Fruit fly (Drosophila melanogaster) whole organism, embryonic: ENCODE results near the gene CG31467.

Source experiments
- BEAF-32 ChIP-seq: fragments of 200-800 bp; sonication (Bioruptor generic); optimal IDR thresholded peaks from 3 replicates; lab custom pipeline; 2017; ENCODE audit warnings: missing biosample characterization, missing genetic modification characterization, mild to moderate bottlenecking, moderate library complexity, missing genetic modification reagents
- Blimp-1 ChIP-seq: fragments of 200-800 bp; sonication (Bioruptor generic); optimal IDR thresholded peaks from 3 replicates; lab custom pipeline; 2018; ENCODE audit warnings: missing biosample characterization, missing genetic modification characterization, mild to moderate bottlenecking, moderate library complexity, missing genetic modification reagents
- CG10267 ChIP-seq: fragments of 200-800 bp; sonication (Bioruptor generic); optimal IDR thresholded peaks from 2 replicates; lab custom pipeline; 2018; ENCODE audit warnings: missing biosample characterization, mild to moderate bottlenecking, missing genetic modification characterization, moderate library complexity
- CG11085 ChIP-seq: fragments of 200-800 bp; sonication (Bioruptor generic); IDR thresholded peaks from 2 replicates; pipeline ENCODE4 v1.3.6; 2022; ENCODE audit warnings: missing biosample characterization, missing genetic modification characterization
- CG11247 ChIP-seq: fragments of 200-800 bp; sonication (Bioruptor generic); IDR thresholded peaks from 2 replicates; pipeline ENCODE4 v1.3.6; 2022; ENCODE audit warnings: missing biosample characterization, missing genetic modification characterization
- CG12155 ChIP-seq: fragments of 200-800 bp; sonication (Bioruptor generic); optimal IDR thresholded peaks from 3 replicates; lab custom pipeline; 2016; ENCODE audit warnings: missing biosample characterization, missing genetic modification characterization
- CG1233 ChIP-seq: fragments of 200-800 bp; sonication (Bioruptor generic); optimal IDR thresholded peaks from 4 replicates; lab custom pipeline; 2018; ENCODE audit warnings: missing biosample characterization, mild to moderate bottlenecking, missing genetic modification characterization
- CG12391 ChIP-seq: fragments of 200-800 bp; sonication (Bioruptor generic); optimal IDR thresholded peaks from 3 replicates; lab custom pipeline; 2018; ENCODE audit warnings: missing biosample characterization, mild to moderate bottlenecking, missing genetic modification characterization, moderate library complexity
- CG13296 ChIP-seq: fragments of 200-800 bp; sonication (Bioruptor generic); optimal IDR thresholded peaks from 3 replicates; lab custom pipeline; 2018; ENCODE audit warnings: missing biosample characterization, mild to moderate bottlenecking, missing genetic modification characterization
- CG13775 ChIP-seq: fragments of 200-800 bp; sonication (Bioruptor generic); optimal IDR thresholded peaks from 3 replicates; lab custom pipeline; 2017; ENCODE audit warnings: missing biosample characterization, mild to moderate bottlenecking, missing genetic modification characterization
- CG14710 ChIP-seq: fragments of 200-800 bp; sonication (Bioruptor generic); optimal IDR thresholded peaks from 3 replicates; lab custom pipeline; 2019; ENCODE audit warnings: missing biosample characterization, mild to moderate bottlenecking, missing genetic modification characterization, moderate library complexity
- CG1529 ChIP-seq: fragments of 200-800 bp; sonication (Bioruptor generic); optimal IDR thresholded peaks from 3 replicates; lab custom pipeline; 2018; ENCODE audit warnings: missing biosample characterization, missing genetic modification characterization
- CG15514 ChIP-seq: fragments of 200-800 bp; sonication (Bioruptor generic); optimal IDR thresholded peaks from 3 replicates; lab custom pipeline; 2017; ENCODE audit warnings: missing biosample characterization, missing genetic modification characterization, mild to moderate bottlenecking, moderate library complexity, missing genetic modification reagents
- CG1603 ChIP-seq: fragments of 200-800 bp; sonication (Bioruptor generic); optimal IDR thresholded peaks from 2 replicates; lab custom pipeline; 2019; ENCODE audit warnings: missing biosample characterization, mild to moderate bottlenecking, missing genetic modification characterization, moderate library complexity
- CG1647 ChIP-seq: fragments of 200-800 bp; sonication (Bioruptor generic); optimal IDR thresholded peaks from 3 replicates; lab custom pipeline; 2016; ENCODE audit warnings: missing biosample characterization, missing genetic modification characterization
- CG17359 ChIP-seq: fragments of 200-800 bp; sonication (Bioruptor generic); optimal IDR thresholded peaks from 3 replicates; lab custom pipeline; 2018; ENCODE audit warnings: missing biosample characterization, mild to moderate bottlenecking, missing genetic modification characterization, moderate library complexity
- CG30403 ChIP-seq: fragments of 200-800 bp; sonication (Bioruptor generic); optimal IDR thresholded peaks from 3 replicates; lab custom pipeline; 2016; ENCODE audit warnings: missing biosample characterization, missing genetic modification characterization
- CG32532 ChIP-seq: fragments of 200-800 bp; sonication (Bioruptor generic); IDR thresholded peaks from 2 replicates; pipeline ENCODE4 v1.3.6; 2022; ENCODE audit warnings: missing biosample characterization, missing genetic modification characterization
- CG8281 ChIP-seq: fragments of 200-800 bp; sonication (Bioruptor generic); optimal IDR thresholded peaks from 2 replicates; lab custom pipeline; 2018; ENCODE audit warnings: missing biosample characterization, mild to moderate bottlenecking, missing genetic modification characterization, moderate library complexity
- CG8290 ChIP-seq, 3 experiments: fragments of 200-800 bp; sonication (Bioruptor generic); optimal IDR thresholded peaks; 2 replicates each; lab custom pipeline; 2016 to 2019; ENCODE audit warnings: missing biosample characterization in 3 of 3, missing genetic modification characterization in 3 of 3, mild to moderate bottlenecking in 2 of 3, moderate library complexity in 1 of 3
- CG8478 ChIP-seq: fragments of >200 bp; optimal IDR thresholded peaks from 2 replicates; lab custom pipeline; 2018
- CG9817 ChIP-seq: fragments of 200-800 bp; sonication (Bioruptor generic); optimal IDR thresholded peaks from 2 replicates; lab custom pipeline; 2018; ENCODE audit warnings: missing biosample characterization, mild to moderate bottlenecking, missing genetic modification characterization, moderate library complexity
- CoRest ChIP-seq: fragments of 200-800 bp; sonication (Bioruptor generic); optimal IDR thresholded peaks from 3 replicates; lab custom pipeline; 2018; ENCODE audit warnings: missing biosample characterization, mild to moderate bottlenecking, missing genetic modification characterization, moderate library complexity
- D19A ChIP-seq: fragments of 200-800 bp; optimal IDR thresholded peaks from 3 replicates; lab custom pipeline; 2019; ENCODE audit warnings: missing biosample characterization, mild to moderate bottlenecking, missing genetic modification characterization, moderate library complexity
- Fer1 ChIP-seq: fragments of 200-800 bp; sonication (Bioruptor generic); optimal IDR thresholded peaks from 2 replicates; lab custom pipeline; 2017; ENCODE audit warnings: missing biosample characterization, mild to moderate bottlenecking, missing genetic modification characterization
- GATAe ChIP-seq: fragments of 200-800 bp; sonication (Bioruptor generic); conservative IDR thresholded peaks from 2 replicates; pipeline ENCODE4 v1.3.6; 2022; ENCODE audit warnings: missing biosample characterization, missing genetic modification characterization
- H15 ChIP-seq: fragments of 200-800 bp; sonication (Bioruptor generic); IDR thresholded peaks from 3 replicates; pipeline ENCODE4 v1.3.6; 2022; ENCODE audit warnings: missing biosample characterization, missing genetic modification characterization
- HHEX ChIP-seq: fragments of 200-800 bp; sonication (Bioruptor generic); optimal IDR thresholded peaks from 3 replicates; lab custom pipeline; 2017; ENCODE audit warnings: missing biosample characterization, mild to moderate bottlenecking, missing genetic modification characterization, missing genetic modification reagents
- Hmr ChIP-seq: fragments of 200-800 bp; sonication (Bioruptor generic); optimal IDR thresholded peaks from 3 replicates; lab custom pipeline; 2017; ENCODE audit warnings: mild to moderate bottlenecking, missing biosample characterization, missing genetic modification reagents, missing genetic modification characterization
- Hr3 ChIP-seq: fragments of 200-800 bp; sonication (Bioruptor generic); optimal IDR thresholded peaks from 3 replicates; lab custom pipeline; 2016; ENCODE audit warnings: missing biosample characterization, missing genetic modification characterization
- Hr51 ChIP-seq, 2 experiments: fragments of 200-800 bp; sonication (Bioruptor generic); optimal IDR thresholded peaks; 2 replicates in 1 of 2; 3 replicates in 1 of 2; lab custom pipeline; 2016 to 2018; ENCODE audit warnings: missing biosample characterization in 2 of 2, missing genetic modification characterization in 2 of 2, mild to moderate bottlenecking in 1 of 2, moderate library complexity in 1 of 2
- Mes4 ChIP-seq: fragments of 200-800 bp; sonication (Bioruptor generic); optimal IDR thresholded peaks from 2 replicates; lab custom pipeline; 2016; ENCODE audit warnings: missing biosample characterization, missing genetic modification characterization
- NFAT ChIP-seq: fragments of 200-800 bp; sonication (Bioruptor generic); IDR thresholded peaks from 2 replicates; pipeline ENCODE4 v1.3.6; 2022; ENCODE audit warnings: missing biosample characterization, missing genetic modification characterization
- Rfx ChIP-seq: fragments of 200-800 bp; sonication (Bioruptor generic); IDR thresholded peaks from 2 replicates; pipeline ENCODE4 v1.3.6; 2022; ENCODE audit warnings: missing biosample characterization, missing genetic modification characterization
- ara ChIP-seq: fragments of 200-800 bp; sonication (Bioruptor generic); IDR thresholded peaks from 2 replicates; pipeline ENCODE4 v1.3.6; 2022; ENCODE audit warnings: missing biosample characterization, missing genetic modification characterization
- bab2 ChIP-seq: fragments of 200-800 bp; sonication (Bioruptor generic); optimal IDR thresholded peaks from 2 replicates; lab custom pipeline; 2016; ENCODE audit warnings: missing biosample characterization, missing genetic modification characterization
- gem ChIP-seq: fragments of 200-800 bp; sonication (Bioruptor generic); optimal IDR thresholded peaks from 2 replicates; lab custom pipeline; 2019; ENCODE audit warnings: missing biosample characterization, mild to moderate bottlenecking, missing genetic modification characterization, moderate library complexity
- gfzf ChIP-seq: fragments of 200-800 bp; sonication (Bioruptor generic); optimal IDR thresholded peaks from 2 replicates; lab custom pipeline; 2016; ENCODE audit warnings: missing biosample characterization, mild to moderate bottlenecking, missing genetic modification characterization, moderate library complexity
- gsb ChIP-seq: fragments of 200-800 bp; sonication (Bioruptor generic); IDR thresholded peaks from 2 replicates; pipeline ENCODE4 v1.3.6; 2022; ENCODE audit warnings: missing biosample characterization, missing genetic modification characterization
- ind ChIP-seq: fragments of 200-800 bp; sonication (Bioruptor generic); optimal IDR thresholded peaks from 3 replicates; lab custom pipeline; 2016; ENCODE audit warnings: missing biosample characterization, missing genetic modification characterization
- jigr1 ChIP-seq: fragments of 200-800 bp; sonication (Bioruptor generic); IDR thresholded peaks from 3 replicates; pipeline ENCODE4 v1.3.6; 2022; ENCODE audit warnings: missing biosample characterization, missing genetic modification characterization
- kay ChIP-seq: fragments of 200-800 bp; sonication (Bioruptor generic); optimal IDR thresholded peaks from 2 replicates; lab custom pipeline; 2016; ENCODE audit warnings: missing biosample characterization, missing genetic modification characterization
- otp ChIP-seq: fragments of 200-800 bp; sonication (Bioruptor generic); IDR thresholded peaks from 3 replicates; pipeline ENCODE4, ENCODE4 v1.3.6; 2022; ENCODE audit warnings: missing biosample characterization, missing genetic modification characterization
- phol ChIP-seq: fragments of 200-800 bp; sonication (Bioruptor generic); optimal IDR thresholded peaks from 3 replicates; lab custom pipeline; 2018; ENCODE audit warnings: missing biosample characterization, mild to moderate bottlenecking, missing genetic modification characterization, moderate library complexity
- ranshi ChIP-seq: fragments of 200-800 bp; sonication (Bioruptor generic); IDR thresholded peaks from 2 replicates; pipeline ENCODE4 v1.3.6; 2022; ENCODE audit warnings: missing biosample characterization, missing genetic modification characterization
- repo ChIP-seq: fragments of 200-800 bp; sonication (Bioruptor generic); optimal IDR thresholded peaks from 2 replicates; lab custom pipeline; 2016; ENCODE audit warnings: missing biosample characterization, missing genetic modification characterization
- tup ChIP-seq: fragments of 200-800 bp; sonication (Bioruptor generic); optimal IDR thresholded peaks from 2 replicates; lab custom pipeline; 2016; ENCODE audit warnings: missing biosample characterization, mild to moderate bottlenecking, missing genetic modification characterization, moderate library complexity
- unpg ChIP-seq: fragments of 200-800 bp; sonication (Bioruptor generic); optimal IDR thresholded peaks from 3 replicates; lab custom pipeline; 2018; ENCODE audit warnings: missing biosample characterization, mild to moderate bottlenecking, missing genetic modification characterization, moderate library complexity
- wek ChIP-seq: fragments of 200-800 bp; sonication (Bioruptor generic); optimal IDR thresholded peaks from 3 replicates; lab custom pipeline; 2018; ENCODE audit warnings: missing biosample characterization, mild to moderate bottlenecking, missing genetic modification characterization, moderate library complexity

CG31467 gene

DNA sequence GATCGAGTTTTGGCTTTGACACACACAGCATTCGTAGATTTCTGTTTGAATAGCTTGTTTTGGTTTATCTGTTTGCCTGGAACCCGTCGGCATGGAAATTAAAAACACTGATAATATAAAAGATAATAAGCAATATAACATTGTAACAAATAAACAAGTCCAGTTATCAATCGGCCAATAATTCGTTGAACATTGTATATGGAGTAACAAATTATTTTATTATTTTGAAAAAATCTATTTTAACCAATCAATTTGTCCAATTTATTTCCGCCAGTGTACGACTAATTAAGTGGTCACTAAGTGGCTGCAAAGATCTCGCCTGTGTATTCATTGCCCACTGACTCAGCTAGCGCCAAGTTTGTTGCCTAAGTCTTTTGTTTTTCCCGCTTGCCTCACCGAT is 17.8 kb downstream of the CG31467 start (continued):
- TF ChIP-seq gsb (GFP tag; lab: Robert Waterston, UW) (peak; percentile 45), CG8290 (GFP tag; optimal IDR thresholded peaks at IDR 0.05; lab: Kevin White, UChicago) (no peak), CG8290 (tag; optimal IDR thresholded peaks at IDR 0.05; lab: Kevin White, UChicago) (peak in 1 of 2 experiments; percentile 43), kay (peak; percentile 5), otp (peak; percentile 43; the same call in 1 of the 3 replicates), CG8478 (no peak), Mes4 (GFP tag; lab: Kevin White, UChicago) (no peak), CG13775 (peak; percentile 32), Blimp-1 (GFP tag; lab: Kevin White, UChicago) (peak; percentile 56), ara (GFP tag; lab: Robert Waterston, UW) (peak; percentile 51; the same call in 1 of the 2 replicates), H15 (GFP tag; lab: Robert Waterston, UW) (0 out of 3 replicates have a peak, but pooled peaks have one; percentile 13), CG30403 (GFP tag; lab: Kevin White, UChicago) (peak; percentile 44), BEAF-32 (GFP tag; lab: Kevin White, UChicago) (no peak), ind (GFP tag; lab: Kevin White, UChicago) (peak; percentile 34), unpg (GFP tag; lab: Kevin White, UChicago) (peak; percentile 62), Hr3 (GFP tag; lab: Kevin White, UChicago) (no peak), ranshi (peak; percentile 59), bab2 (GFP tag; lab: Kevin White, UChicago) (peak; percentile 4), Hr51 (GFP tag; optimal IDR thresholded peaks at IDR 0.05; lab: Kevin White, UChicago) (peak in 1 of 2 experiments; percentile 30), CG1529 (GFP tag; lab: Kevin White, UChicago) (no peak), gfzf (no peak), tup (GFP tag; lab: Kevin White, UChicago) (peak; percentile 7), NFAT (GFP tag; lab: Robert Waterston, UW) (peak; percentile 57), Fer1 (GFP tag; lab: Kevin White, UChicago) (peak; percentile 52), gem (tag; lab: Kevin White, UChicago) (peak; percentile 71), CG12155 (GFP tag; lab: Kevin White, UChicago) (peak; percentile 32), CG11085 (GFP tag; lab: Robert Waterston, UW) (0 out of 2 replicates have a peak, but pooled peaks have one; percentile 29), jigr1 (no peak), CG1233 (peak; percentile 33), CG17359 (tag; lab: Kevin White, UChicago) (peak; percentile 46), CG10267 (tag; lab: Kevin White, UChicago) (peak; percentile 40), CG13296 (GFP tag; lab: Kevin White, UChicago) (peak; percentile 38), CG9817 (tag; lab: Kevin White, UChicago) (peak; percentile 20), CG12391 (peak; percentile 48), repo (no peak), Hmr (GFP tag; lab: Kevin White, UChicago) (peak; percentile 48), GATAe (GFP tag; lab: Robert Waterston, UW) (0 out of 2 replicates have a peak, but pooled peaks have one; percentile 18), D19A (tag; lab: Kevin White, UChicago) (peak; percentile 21), CG1603 (tag; lab: Kevin White, UChicago) (no peak), CG1647 (GFP tag; lab: Kevin White, UChicago) (peak; percentile 3), CoRest (peak; percentile 41), Rfx (peak; percentile 88), wek (GFP tag; lab: Kevin White, UChicago) (no peak), HHEX (GFP tag; lab: Kevin White, UChicago) (peak; percentile 42), CG32532 (GFP tag; lab: Robert Waterston, UW) (peak; percentile 88), CG14710 (tag; lab: Kevin White, UChicago) (peak; percentile 6), CG8281 (tag; lab: Kevin White, UChicago) (peak; percentile 14), CG11247 (GFP tag; lab: Robert Waterston, UW) (0 out of 2 replicates have a peak, but pooled peaks have one; percentile 5), phol (tag; lab: Kevin White, UChicago) (peak; percentile 5), CG15514 (GFP tag; lab: Kevin White, UChicago) (peak; percentile 38)
